Fruit fly (Drosophila melanogaster) whole organism, pupa: ENCODE results near the gene pav.

Experiments used
- CG10348 ChIP-seq: fragments of 200-800 bp; sonication (Bioruptor generic); IDR thresholded peaks from 2 replicates; pipeline ENCODE4 v1.3.6; 2022; ENCODE audit warnings: missing biosample characterization, missing genetic modification characterization
- CG12605 ChIP-seq: fragments of 200-800 bp; sonication (Bioruptor generic); IDR thresholded peaks from 2 replicates; pipeline ENCODE4 v1.3.6; 2022; ENCODE audit warnings: missing biosample characterization, missing genetic modification characterization
- CG13204 ChIP-seq: fragments of 200-800 bp; sonication (Bioruptor generic); optimal IDR thresholded peaks from 2 replicates; lab custom pipeline; 2018; ENCODE audit warnings: missing biosample characterization, mild to moderate bottlenecking, missing genetic modification characterization, moderate library complexity
- CG14655 ChIP-seq: fragments of 200-800 bp; sonication (Bioruptor generic); optimal IDR thresholded peaks from 3 replicates; lab custom pipeline; 2017; ENCODE audit warnings: mild to moderate bottlenecking, missing biosample characterization, missing genetic modification reagents, missing genetic modification characterization
- CG15710 ChIP-seq: fragments of 200-800 bp; sonication (Bioruptor generic); optimal IDR thresholded peaks from 2 replicates; lab custom pipeline; 2018; ENCODE audit warnings: missing biosample characterization, mild to moderate bottlenecking, missing genetic modification characterization, moderate library complexity
- CG17806 ChIP-seq: fragments of 200-800 bp; sonication (Bioruptor generic); optimal IDR thresholded peaks from 2 replicates; lab custom pipeline; 2018; ENCODE audit warnings: missing biosample characterization, mild to moderate bottlenecking, missing genetic modification characterization, moderate library complexity
- CG32121 ChIP-seq: fragments of 200-800 bp; sonication (Bioruptor generic); IDR thresholded peaks from 2 replicates; pipeline ENCODE4 v1.3.6; 2022; ENCODE audit warnings: missing biosample characterization, missing genetic modification characterization
- CG34367 ChIP-seq: fragments of 200-800 bp; sonication (Bioruptor generic); optimal IDR thresholded peaks from 2 replicates; lab custom pipeline; 2018; ENCODE audit warnings: missing biosample characterization, mild to moderate bottlenecking, missing genetic modification characterization
- CG4496 ChIP-seq: fragments of 200-800 bp; sonication (Bioruptor generic); IDR thresholded peaks from 3 replicates; pipeline ENCODE4 v1.3.6; 2022; ENCODE audit warnings: missing biosample characterization, missing genetic modification characterization
- CG8159 ChIP-seq: fragments of 200-800 bp; sonication (Bioruptor generic); optimal IDR thresholded peaks from 3 replicates; lab custom pipeline; 2018; ENCODE audit warnings: missing biosample characterization, mild to moderate bottlenecking, missing genetic modification characterization, moderate library complexity
- CG8301 ChIP-seq: fragments of 200-800 bp; sonication (Bioruptor generic); optimal IDR thresholded peaks from 2 replicates; lab custom pipeline; 2018; ENCODE audit warnings: missing biosample characterization, mild to moderate bottlenecking, missing genetic modification characterization
- CG9948 ChIP-seq: fragments of 200-800 bp; sonication (Bioruptor generic); optimal IDR thresholded peaks from 2 replicates; lab custom pipeline; 2018; ENCODE audit warnings: missing biosample characterization, mild to moderate bottlenecking, missing genetic modification characterization, moderate library complexity
- D1 ChIP-seq: fragments of 200-800 bp; sonication (Bioruptor generic); optimal IDR thresholded peaks from 2 replicates; lab custom pipeline; 2018; ENCODE audit warnings: missing biosample characterization, mild to moderate bottlenecking, missing genetic modification characterization, moderate library complexity
- EcR ChIP-seq: fragments of 200-800 bp; sonication (Bioruptor generic); optimal IDR thresholded peaks from 3 replicates; lab custom pipeline; 2019; ENCODE audit warnings: missing biosample characterization, missing genetic modification characterization, mild to moderate bottlenecking, moderate library complexity, missing genetic modification reagents
- Ets98B ChIP-seq: fragments of 200-800 bp; sonication (Bioruptor generic); IDR thresholded peaks from 2 replicates; pipeline ENCODE4 v1.3.6; 2022; ENCODE audit warnings: missing biosample characterization, missing genetic modification characterization
- Pif1A ChIP-seq: fragments of 200-800 bp; sonication (Bioruptor generic); optimal IDR thresholded peaks from 3 replicates; lab custom pipeline; 2016; ENCODE audit warnings: missing biosample characterization, missing genetic modification characterization
- Pif1B ChIP-seq: fragments of 200-800 bp; sonication (Bioruptor generic); optimal IDR thresholded peaks from 3 replicates; lab custom pipeline; 2016; ENCODE audit warnings: missing biosample characterization, missing genetic modification characterization
- Snoo ChIP-seq: fragments of 200-800 bp; sonication (Bioruptor generic); optimal IDR thresholded peaks from 3 replicates; lab custom pipeline; 2017; ENCODE audit warnings: missing biosample characterization, mild to moderate bottlenecking, missing genetic modification characterization, inconsistent platforms
- fd96Ca ChIP-seq: fragments of 200-800 bp; sonication (Bioruptor generic); IDR thresholded peaks from 3 replicates; pipeline ENCODE4 v1.3.6; 2022; ENCODE audit warnings: missing biosample characterization, missing genetic modification characterization
- gl ChIP-seq: fragments of 200-800 bp; sonication (Bioruptor generic); optimal IDR thresholded peaks from 2 replicates; lab custom pipeline; 2018; ENCODE audit warnings: missing biosample characterization, mild to moderate bottlenecking, missing genetic modification characterization
- rn ChIP-seq: fragments of 200-800 bp; sonication (Bioruptor generic); IDR thresholded peaks from 2 replicates; pipeline ENCODE4 v1.3.6; 2022; ENCODE audit warnings: missing biosample characterization, missing genetic modification characterization

Gene pav

dm6 chr3L:4232724-4233367 is 9.7 kb upstream of the pav start:
- TF ChIP-seq CG14655 (GFP tag; lab: Kevin White, UChicago) (peak; percentile 5), CG17806 (no peak), CG13204 (no peak)

- TF ChIP-seq fd96Ca (GFP tag; lab: Robert Waterston, UW) (no peak), CG14655 (GFP tag; lab: Kevin White, UChicago) (no peak), CG17806 (no peak), EcR (GFP tag; lab: Kevin White, UChicago) (no peak)
- TF ChIP-seq, all 21 proteins: peak for 0
Observed at dm6 chr3L:4233603-4234277, 8.8 kb upstream of the pav start.

- TF ChIP-seq Pif1B = no peak
- no peak for TF ChIP-seq Pif1A (GFP tag; lab: Kevin White, UChicago)
- no peak for TF ChIP-seq CG9948 (tag; lab: Kevin White, UChicago)
- no peak for TF ChIP-seq CG10348 (GFP tag; lab: Robert Waterston, UW)
- no peak for TF ChIP-seq CG34367
- TF ChIP-seq CG17806 = no peak
- no peak for TF ChIP-seq CG32121 (GFP tag; lab: Robert Waterston, UW)
- TF ChIP-seq gl (tag; lab: Kevin White, UChicago) = no peak
- TF ChIP-seq rn (GFP tag; lab: Robert Waterston, UW) = no peak
- TF ChIP-seq CG4496 (GFP tag; lab: Robert Waterston, UW) = no peak
- no peak for TF ChIP-seq CG13204
- no peak for TF ChIP-seq CG12605 (GFP tag; lab: Robert Waterston, UW)
- TF ChIP-seq Ets98B (GFP tag; lab: Robert Waterston, UW) = no peak
- TF ChIP-seq CG8301 = no peak
- TF ChIP-seq CG8159 (tag; lab: Kevin White, UChicago) = no peak
- no peak for TF ChIP-seq CG15710 (tag; lab: Kevin White, UChicago)
- no peak for TF ChIP-seq fd96Ca (GFP tag; lab: Robert Waterston, UW)
- no peak for TF ChIP-seq EcR (GFP tag; lab: Kevin White, UChicago)
- TF ChIP-seq Snoo (tag; lab: Kevin White, UChicago) = no peak
- TF ChIP-seq D1 = no peak
Observed at dm6 chr3L:4236097-4236572, 6.4 kb upstream of the pav start, which contains the start of gene ImpL2. ImpL2 (minus strand) TSS chr3L:4236147.

- TF ChIP-seq CG9948 (tag; lab: Kevin White, UChicago) = no peak
- TF ChIP-seq D1 = no peak
- TF ChIP-seq CG8301 = no peak
- TF ChIP-seq Pif1A (GFP tag; lab: Kevin White, UChicago) = no peak
- TF ChIP-seq fd96Ca (GFP tag; lab: Robert Waterston, UW) = no peak
- TF ChIP-seq CG8159 (tag; lab: Kevin White, UChicago) = no peak
- TF ChIP-seq CG17806 = no peak
Observed at dm6 chr3L:4238195-4238594, 4.3 kb upstream of the pav start.

dm6 chr3L:4239442-4240322 is 2.9 kb upstream of the pav start, which contains the start of gene Sqor:
Sqor (plus strand) TSS chr3L:4240173.
- TF ChIP-seq gl (tag; lab: Kevin White, UChicago) (peak; percentile 82), CG13204 (no peak), CG14655 (GFP tag; lab: Kevin White, UChicago) (peak; percentile 98), CG4496 (GFP tag; lab: Robert Waterston, UW) (peak; percentile 96), CG17806 (peak; percentile 92), rn (GFP tag; lab: Robert Waterston, UW) (peak; percentile 85), CG8159 (tag; lab: Kevin White, UChicago) (peak; percentile 95), CG32121 (GFP tag; lab: Robert Waterston, UW) (peak; percentile 93), D1 (peak; percentile 85), Pif1A (GFP tag; lab: Kevin White, UChicago) (no peak), CG12605 (GFP tag; lab: Robert Waterston, UW) (peak; percentile 90), Snoo (tag; lab: Kevin White, UChicago) (peak; percentile 93), fd96Ca (GFP tag; lab: Robert Waterston, UW) (peak; percentile 97), CG9948 (tag; lab: Kevin White, UChicago) (peak; percentile 94), EcR (GFP tag; lab: Kevin White, UChicago) (peak; percentile 97), CG8301 (peak; percentile 98), Pif1B (no peak), CG34367 (peak; percentile 91), CG10348 (GFP tag; lab: Robert Waterston, UW) (peak; percentile 82), Ets98B (GFP tag; lab: Robert Waterston, UW) (peak; percentile 93), CG15710 (tag; lab: Kevin White, UChicago) (peak; percentile 92)
- TF ChIP-seq, all 21 proteins: peak for 18
